Worm (Caenorhabditis elegans): ENCODE measurements around the gene ceh-33.

ceh-33 gene

ce11 chrV:5274974-5275373 lies 49.5 kb downstream of the ceh-33 start:
- 0 out of 2 replicates have a peak, but pooled peaks have one; percentile 14 for TF ChIP-seq flt-1 (GFP tag; IDR thresholded peaks at IDR 0.05)
- TF ChIP-seq tab-1 (GFP tag; IDR thresholded peaks at IDR 0.05): 0 out of 2 replicates have a peak, but pooled peaks have one; percentile 26
- TF ChIP-seq ztf-23 (GFP tag; IDR thresholded peaks at IDR 0.05): no peak
- TF ChIP-seq cog-1 (tag; optimal IDR thresholded peaks at IDR 0.05): no peak
- no peak for TF ChIP-seq ref-1 (GFP tag; conservative IDR thresholded peaks at IDR 0.05)
- no peak for TF ChIP-seq med-1 (GFP tag; optimal IDR thresholded peaks at IDR 0.05; ENCODE audit: insufficient read depth)
- no peak for TF ChIP-seq ztf-29 (GFP tag; IDR thresholded peaks at IDR 0.05)

ce11 chrV:5273770-5274169 lies 50.7 kb downstream of the ceh-33 start, which contains the start of gene natc-2:
natc-2 (plus strand) TSS chrV:5274070.
- TF ChIP-seq flt-1 (GFP tag; IDR thresholded peaks at IDR 0.05): no peak
- TF ChIP-seq T22C8.4 (GFP tag; IDR thresholded peaks at IDR 0.05): no peak
- TF ChIP-seq ztf-29 (GFP tag; IDR thresholded peaks at IDR 0.05): no peak
- TF ChIP-seq cog-1 (tag; optimal IDR thresholded peaks at IDR 0.05): no peak
- no peak for TF ChIP-seq ref-1 (GFP tag; conservative IDR thresholded peaks at IDR 0.05)
- TF ChIP-seq klf-2 (GFP tag; conservative IDR thresholded peaks at IDR 0.05): no peak
- no peak for TF ChIP-seq tab-1 (GFP tag; IDR thresholded peaks at IDR 0.05)
- no peak for TF ChIP-seq ztf-23 (GFP tag; IDR thresholded peaks at IDR 0.05)
- no peak for TF ChIP-seq med-1 (GFP tag; optimal IDR thresholded peaks at IDR 0.05; ENCODE audit: insufficient read depth)

DNA sequence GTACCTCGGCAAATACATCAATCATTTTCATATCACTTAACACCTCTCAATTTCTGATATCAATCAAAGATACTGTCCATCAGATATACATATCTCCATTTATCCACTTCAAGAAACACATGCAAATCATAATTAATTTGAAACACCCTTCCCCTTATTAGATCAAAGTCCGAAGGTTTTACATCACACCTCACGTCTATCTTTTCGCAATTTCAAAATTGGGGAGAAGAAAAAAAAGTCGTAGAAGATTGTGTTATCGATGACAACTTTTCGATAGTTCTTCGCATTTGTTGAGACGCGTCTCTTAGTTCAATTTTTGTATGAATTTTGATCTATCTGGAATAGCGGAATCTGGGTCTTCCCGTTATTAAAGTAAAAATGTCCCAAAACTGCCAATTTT lies 51.2 kb downstream of the ceh-33 start:
- TF ChIP-seq ztf-29 (GFP tag; IDR thresholded peaks at IDR 0.05) (no peak), med-1 (GFP tag; optimal IDR thresholded peaks at IDR 0.05; ENCODE audit: insufficient read depth) (no peak), tab-1 (GFP tag; IDR thresholded peaks at IDR 0.05) (no peak), klf-2 (GFP tag; conservative IDR thresholded peaks at IDR 0.05) (no peak), flt-1 (GFP tag; IDR thresholded peaks at IDR 0.05) (no peak), T22C8.4 (GFP tag; IDR thresholded peaks at IDR 0.05) (no peak), ref-1 (GFP tag; conservative IDR thresholded peaks at IDR 0.05) (no peak)

Data from whole organism, midembryonic.